Fruit fly (Drosophila melanogaster) whole organism, embryonic: ENCODE results near the gene alphaTub67C.

Experiments
- Atf6 ChIP-seq: fragments of 200-800 bp; sonication (Bioruptor generic); IDR thresholded peaks from 2 replicates; pipeline ENCODE4 v1.3.6; 2022; ENCODE audit warnings: missing biosample characterization, missing genetic modification characterization
- Bgb ChIP-seq: fragments of 200-800 bp; sonication (Bioruptor generic); IDR thresholded peaks from 2 replicates; pipeline ENCODE4 v1.3.6; 2022; ENCODE audit warnings: missing biosample characterization, missing genetic modification characterization; ENCODE audit not compliant: partially characterized antibody
- CG10321 ChIP-seq: fragments of 200-800 bp; sonication (Bioruptor generic); IDR thresholded peaks from 2 replicates; pipeline ENCODE4 v1.3.6; 2022; ENCODE audit warnings: missing biosample characterization, missing genetic modification characterization
- CG10366 ChIP-seq: fragments of 200-800 bp; sonication (Bioruptor generic); IDR thresholded peaks from 2 replicates; pipeline ENCODE4 v1.3.6; 2022; ENCODE audit warnings: missing biosample characterization, missing genetic modification characterization
- CG10543 ChIP-seq: fragments of 200-800 bp; sonication (Bioruptor generic); optimal IDR thresholded peaks from 3 replicates; lab custom pipeline; 2017; ENCODE audit warnings: missing biosample characterization, mild to moderate bottlenecking, missing genetic modification characterization, moderate library complexity
- CG11504 ChIP-seq: fragments of 200-800 bp; sonication (Bioruptor generic); optimal IDR thresholded peaks from 3 replicates; lab custom pipeline; 2019; ENCODE audit warnings: missing biosample characterization, mild to moderate bottlenecking, missing genetic modification characterization, moderate library complexity
- CG3065 ChIP-seq: fragments of 200-800 bp; sonication (Bioruptor generic); optimal IDR thresholded peaks from 2 replicates; lab custom pipeline; 2016; ENCODE audit warnings: missing biosample characterization, missing genetic modification characterization
- CG3281 ChIP-seq: fragments of 200-800 bp; sonication (Bioruptor generic); optimal IDR thresholded peaks from 3 replicates; lab custom pipeline; 2017; ENCODE audit warnings: missing biosample characterization, mild to moderate bottlenecking, missing genetic modification characterization
- CG4360 ChIP-seq: fragments of 200-800 bp; sonication (Bioruptor generic); IDR thresholded peaks from 2 replicates; pipeline ENCODE4 v1.3.6; 2022; ENCODE audit warnings: missing biosample characterization, missing genetic modification characterization
- CG4617 ChIP-seq: fragments of 200-800 bp; sonication (Bioruptor generic); optimal IDR thresholded peaks from 3 replicates; lab custom pipeline; 2016; ENCODE audit warnings: missing biosample characterization, missing genetic modification characterization, borderline replicate concordance
- CG6254 ChIP-seq: fragments of 200-800 bp; sonication (Bioruptor generic); optimal IDR thresholded peaks from 3 replicates; lab custom pipeline; 2017; ENCODE audit warnings: mild to moderate bottlenecking, missing biosample characterization, missing genetic modification reagents, missing genetic modification characterization
- CG6272 ChIP-seq: fragments of 200-800 bp; sonication (Bioruptor generic); IDR thresholded peaks from 2 replicates; pipeline ENCODE4 v1.3.6; 2022; ENCODE audit warnings: missing biosample characterization, missing genetic modification characterization
- CG6683 ChIP-seq: fragments of 200-800 bp; sonication (Bioruptor generic); optimal IDR thresholded peaks from 2 replicates; lab custom pipeline; 2017; ENCODE audit warnings: missing biosample characterization, mild to moderate bottlenecking, missing genetic modification characterization, missing genetic modification reagents
- CG6765 ChIP-seq: fragments of 200-800 bp; sonication (Bioruptor generic); optimal IDR thresholded peaks from 3 replicates; lab custom pipeline; 2017; ENCODE audit warnings: missing biosample characterization, mild to moderate bottlenecking, missing genetic modification characterization
- CG7556 ChIP-seq: fragments of 200-800 bp; sonication (Bioruptor generic); optimal IDR thresholded peaks from 2 replicates; lab custom pipeline; 2017; ENCODE audit warnings: missing biosample characterization, mild to moderate bottlenecking, missing genetic modification characterization
- CG9609 ChIP-seq: fragments of 200-800 bp; sonication (Bioruptor generic); optimal IDR thresholded peaks from 3 replicates; lab custom pipeline; 2016; ENCODE audit warnings: missing biosample characterization, missing genetic modification characterization
- CTCF ChIP-seq: fragments of 200-800 bp; sonication (Bioruptor generic); optimal IDR thresholded peaks from 2 replicates; lab custom pipeline; 2017; ENCODE audit warnings: missing biosample characterization, mild to moderate bottlenecking, missing genetic modification characterization, moderate library complexity
- D ChIP-seq, 2 experiments: fragments of 200-800 bp in 1 of 2; fragments of >200 bp in 1 of 2; sonication (Bioruptor generic) in 1 of 2; optimal IDR thresholded peaks; 2 replicates in 1 of 2; 3 replicates in 1 of 2; lab custom pipeline; 2017; ENCODE audit warnings: mild to moderate bottlenecking in 1 of 2, missing biosample characterization in 1 of 2, missing genetic modification characterization in 1 of 2, missing genetic modification reagents in 1 of 2
- Dad ChIP-seq: fragments of 200-800 bp; sonication (Bioruptor generic); optimal IDR thresholded peaks from 3 replicates; lab custom pipeline; 2016; ENCODE audit warnings: missing biosample characterization, missing genetic modification characterization
- Dfd ChIP-seq, 2 experiments: fragments of >200 bp; optimal IDR thresholded peaks; 2 replicates each; lab custom pipeline; 2017; ENCODE audit warnings: missing biosample characterization in 2 of 2, missing genetic modification characterization in 2 of 2
- Doc2 ChIP-seq: fragments of 200-800 bp; sonication (Bioruptor generic); IDR thresholded peaks from 2 replicates; pipeline ENCODE4 v1.3.6; 2022; ENCODE audit warnings: missing biosample characterization, missing genetic modification characterization
- Dref ChIP-seq: fragments of 200-800 bp; sonication (Bioruptor generic); IDR thresholded peaks from 2 replicates; pipeline ENCODE4 v1.3.6; 2022; ENCODE audit warnings: missing biosample characterization, missing genetic modification characterization
- HmgD ChIP-seq: fragments of 200-800 bp; sonication (Bioruptor generic); optimal IDR thresholded peaks from 3 replicates; lab custom pipeline; 2016; ENCODE audit warnings: missing biosample characterization, missing genetic modification characterization
- Hr39 ChIP-seq: fragments of >200 bp; optimal IDR thresholded peaks from 2 replicates; lab custom pipeline; 2017
- Jarid2 ChIP-seq: fragments of 200-800 bp; sonication (Bioruptor generic); optimal IDR thresholded peaks from 3 replicates; lab custom pipeline; 2017; ENCODE audit warnings: mild to moderate bottlenecking, missing biosample characterization, missing genetic modification reagents, missing genetic modification characterization
- Kr ChIP-seq: fragments of 200-800 bp; sonication (Bioruptor generic); optimal IDR thresholded peaks from 2 replicates; lab custom pipeline; 2017; ENCODE audit warnings: missing biosample characterization, mild to moderate bottlenecking, missing genetic modification characterization
- MBD-R2 ChIP-seq: fragments of 200-800 bp; sonication (Bioruptor generic); IDR thresholded peaks from 2 replicates; pipeline ENCODE4 v1.3.6; 2022; ENCODE audit warnings: missing biosample characterization, missing genetic modification characterization
- MESR4 ChIP-seq: fragments of 200-800 bp; sonication (Bioruptor generic); optimal IDR thresholded peaks from 2 replicates; lab custom pipeline; 2018; ENCODE audit warnings: missing biosample characterization, mild to moderate bottlenecking, missing genetic modification characterization, moderate library complexity
- Med ChIP-seq: fragments of 200-800 bp; sonication (Bioruptor generic); peaks from one replicate; lab custom pipeline; 2016; ENCODE audit warnings: missing biosample characterization, missing genetic modification characterization, mild to moderate bottlenecking, inconsistent platforms, moderate library complexity
- Mes4 ChIP-seq: fragments of 200-800 bp; sonication (Bioruptor generic); optimal IDR thresholded peaks from 2 replicates; lab custom pipeline; 2016; ENCODE audit warnings: missing biosample characterization, missing genetic modification characterization
- Opbp ChIP-seq: fragments of 200-800 bp; sonication (Bioruptor generic); IDR thresholded peaks from 3 replicates; pipeline ENCODE4 v1.3.6; 2022; ENCODE audit warnings: missing biosample characterization, missing genetic modification characterization; ENCODE audit not compliant: partially characterized antibody
- amos ChIP-seq: fragments of 200-800 bp; sonication (Bioruptor generic); IDR thresholded peaks from 2 replicates; pipeline ENCODE4 v1.3.6; 2022; ENCODE audit warnings: missing biosample characterization, missing genetic modification characterization; ENCODE audit not compliant: partially characterized antibody
- ara ChIP-seq: fragments of 200-800 bp; sonication (Bioruptor generic); IDR thresholded peaks from 2 replicates; pipeline ENCODE4 v1.3.6; 2022; ENCODE audit warnings: missing biosample characterization, missing genetic modification characterization
- bowl ChIP-seq: fragments of 200-800 bp; sonication (Bioruptor generic); IDR thresholded peaks from 2 replicates; pipeline ENCODE4 v1.3.6; 2022; ENCODE audit warnings: missing biosample characterization, missing genetic modification characterization
- chif ChIP-seq, 2 experiments: fragments of 200-800 bp; sonication (Bioruptor generic); optimal IDR thresholded peaks; 3 replicates each; lab custom pipeline; 2016; ENCODE audit warnings: missing biosample characterization in 2 of 2, missing genetic modification characterization in 2 of 2
- crol ChIP-seq: fragments of 200-800 bp; sonication (Bioruptor generic); IDR thresholded peaks from 2 replicates; pipeline ENCODE4 v1.3.6; 2022; ENCODE audit warnings: missing biosample characterization, missing genetic modification characterization
- da ChIP-seq: fragments of 200-800 bp; sonication (Bioruptor generic); optimal IDR thresholded peaks from 2 replicates; lab custom pipeline; 2016; ENCODE audit warnings: missing biosample characterization, missing genetic modification characterization
- dm ChIP-seq: fragments of 200-800 bp; sonication (Bioruptor generic); optimal IDR thresholded peaks from 3 replicates; lab custom pipeline; 2016; ENCODE audit warnings: missing biosample characterization, missing genetic modification characterization
- hbn ChIP-seq: fragments of 200-800 bp; sonication (Bioruptor generic); IDR thresholded peaks from 2 replicates; pipeline ENCODE4 v1.3.6; 2022; ENCODE audit warnings: missing biosample characterization, missing genetic modification characterization; ENCODE audit not compliant: partially characterized antibody
- inv ChIP-seq: fragments of 200-800 bp; sonication (Bioruptor generic); IDR thresholded peaks from 2 replicates; pipeline ENCODE4 v1.3.6; 2022; ENCODE audit warnings: missing biosample characterization, missing genetic modification characterization; ENCODE audit not compliant: partially characterized antibody
- kni ChIP-seq: fragments of 200-800 bp; sonication (Bioruptor generic); optimal IDR thresholded peaks from 3 replicates; lab custom pipeline; 2017; ENCODE audit warnings: mild to moderate bottlenecking, missing biosample characterization, missing genetic modification reagents, missing genetic modification characterization
- lola ChIP-seq, 3 experiments: fragments of >200 bp in 2 of 3; fragments of 200-800 bp in 1 of 3; sonication (Bioruptor generic) in 1 of 3; optimal IDR thresholded peaks; 2 replicates each; lab custom pipeline; 2017 to 2019; ENCODE audit warnings: missing biosample characterization in 3 of 3, missing genetic modification characterization in 3 of 3, mild to moderate bottlenecking in 1 of 3, moderate library complexity in 1 of 3
- luna ChIP-seq: fragments of 200-800 bp; sonication (Bioruptor generic); optimal IDR thresholded peaks from 2 replicates; lab custom pipeline; 2016; ENCODE audit warnings: missing biosample characterization, missing genetic modification characterization
- nmo ChIP-seq: fragments of 200-800 bp; sonication (Bioruptor generic); optimal IDR thresholded peaks from 2 replicates; lab custom pipeline; 2018; ENCODE audit warnings: missing biosample characterization, mild to moderate bottlenecking, missing genetic modification characterization, moderate library complexity
- peb ChIP-seq: fragments of 200-800 bp; sonication (Bioruptor generic); IDR thresholded peaks from 2 replicates; pipeline ENCODE4 v1.3.6; 2022; ENCODE audit warnings: missing biosample characterization, missing genetic modification characterization
- pzg ChIP-seq: fragments of 200-800 bp; sonication (Bioruptor generic); optimal IDR thresholded peaks from 3 replicates; lab custom pipeline; 2018; ENCODE audit warnings: missing biosample characterization, mild to moderate bottlenecking, missing genetic modification characterization, moderate library complexity
- row ChIP-seq: fragments of 200-800 bp; sonication (Bioruptor generic); IDR thresholded peaks from 3 replicates; pipeline ENCODE4 v1.3.6; 2022; ENCODE audit warnings: missing biosample characterization, missing genetic modification characterization
- sens ChIP-seq: fragments of 200-800 bp; sonication (Bioruptor generic); peaks from one replicate; lab custom pipeline; 2016; ENCODE audit warnings: missing biosample characterization, missing genetic modification characterization
- sr ChIP-seq: fragments of 200-800 bp; sonication (Bioruptor generic); IDR thresholded peaks from 3 replicates; pipeline ENCODE4 v1.3.6; 2022; ENCODE audit warnings: missing biosample characterization, missing genetic modification characterization
- tna ChIP-seq: fragments of 200-800 bp; sonication (Bioruptor generic); IDR thresholded peaks from 2 replicates; pipeline ENCODE4 v1.3.6; 2022; ENCODE audit warnings: missing biosample characterization, missing genetic modification characterization; ENCODE audit not compliant: partially characterized antibody
- toy ChIP-seq: fragments of 200-800 bp; sonication (Bioruptor generic); IDR thresholded peaks from 2 replicates; pipeline ENCODE4 v1.3.6; 2022; ENCODE audit warnings: missing biosample characterization, missing genetic modification characterization

Gene alphaTub67C

dm6 chr3L:9713383-9713827 is 32.3 kb downstream of the alphaTub67C start, which contains the start of gene SH3PX1:
Gene SH3PX1 (minus strand): TSS chr3L:9713827.
- TF ChIP-seq toy (GFP tag; lab: Robert Waterston, UW) (no peak), D (optimal IDR thresholded peaks at IDR 0.05; lab: Kevin White, UChicago) (peak; percentile 6), D (GFP tag; optimal IDR thresholded peaks at IDR 0.05; lab: Kevin White, UChicago) (no peak), row (GFP tag; lab: Robert Waterston, UW) (no peak), peb (GFP tag; lab: Robert Waterston, UW) (no peak), HmgD (GFP tag; lab: Kevin White, UChicago) (peak; percentile 1), inv (GFP tag; lab: Robert Waterston, UW) (no peak), Atf6 (GFP tag; lab: Robert Waterston, UW) (no peak), luna (GFP tag; lab: Kevin White, UChicago) (no peak), CG6683 (GFP tag; lab: Kevin White, UChicago) (no peak), kni (GFP tag; lab: Kevin White, UChicago) (no peak), amos (peak; percentile 13; the same call in 1 of the 2 replicates), ara (GFP tag; lab: Robert Waterston, UW) (no peak), bowl (GFP tag; lab: Robert Waterston, UW) (no peak), CG6765 (GFP tag; lab: Kevin White, UChicago) (no peak), Doc2 (GFP tag; lab: Robert Waterston, UW) (no peak), CG4617 (GFP tag; lab: Kevin White, UChicago) (peak; percentile 48), Dref (GFP tag; lab: Robert Waterston, UW) (peak; percentile 39; the same call in 1 of the 2 replicates), chif (GFP tag; optimal IDR thresholded peaks at IDR 0.05; lab: Kevin White, UChicago) (no peak), nmo (no peak), CG7556 (GFP tag; lab: Kevin White, UChicago) (no peak), MESR4 (GFP tag; lab: Kevin White, UChicago) (peak; percentile 97), CG6254 (GFP tag; lab: Kevin White, UChicago) (no peak), CTCF (no peak), Hr39 (lab: Kevin White, UChicago) (no peak), lola (GFP tag; optimal IDR thresholded peaks at IDR 0.05; lab: Kevin White, UChicago) (no peak), CG3281 (GFP tag; lab: Kevin White, UChicago) (no peak), Dad (no peak), hbn (GFP tag; lab: Robert Waterston, UW) (0 out of 2 replicates have a peak, but pooled peaks have one; percentile 26), Jarid2 (GFP tag; lab: Kevin White, UChicago) (peak; percentile 38), MBD-R2 (GFP tag; lab: Robert Waterston, UW) (peak; percentile 41), dm (GFP tag; lab: Kevin White, UChicago) (no peak), CG3065 (GFP tag; lab: Kevin White, UChicago) (no peak), CG11504 (tag; lab: Kevin White, UChicago) (no peak), Mes4 (GFP tag; lab: Kevin White, UChicago) (no peak), CG10366 (GFP tag; lab: Robert Waterston, UW) (no peak), CG10321 (GFP tag; lab: Robert Waterston, UW) (no peak), CG10543 (GFP tag; lab: Kevin White, UChicago) (no peak), da (GFP tag; lab: Kevin White, UChicago) (no peak), Bgb (GFP tag; lab: Robert Waterston, UW) (peak; percentile 51; the same call in 1 of the 2 replicates), tna (0 out of 2 replicates have a peak, but pooled peaks have one; percentile 36), sens (GFP tag; lab: Kevin White, UChicago) (peak; percentile 63), Med (GFP tag; lab: Kevin White, UChicago) (peak; percentile 86), CG4360 (GFP tag; lab: Robert Waterston, UW) (0 out of 2 replicates have a peak, but pooled peaks have one; percentile 12), Kr (GFP tag; lab: Kevin White, UChicago) (no peak), sr (GFP tag; lab: Robert Waterston, UW) (no peak), pzg (peak; percentile 32), Dfd (GFP tag; optimal IDR thresholded peaks at IDR 0.05; lab: Kevin White, UChicago) (no peak), Opbp (GFP tag; lab: Robert Waterston, UW) (0 out of 3 replicates have a peak, but pooled peaks have one; percentile 23), CG9609 (GFP tag; lab: Kevin White, UChicago) (no peak), crol (0 out of 2 replicates have a peak, but pooled peaks have one; percentile 47), CG6272 (GFP tag; lab: Robert Waterston, UW) (no peak)
